Fruit fly (Drosophila melanogaster) whole organism, embryonic: ENCODE measurements around the gene Caper.

Experiments used
- Asciz ChIP-seq: fragments of 200-800 bp; sonication (Bioruptor generic); optimal IDR thresholded peaks from 2 replicates; lab custom pipeline; 2017; ENCODE audit warnings: missing biosample characterization, mild to moderate bottlenecking, missing genetic modification characterization, missing genetic modification reagents
- CG1024 ChIP-seq: fragments of 200-800 bp; sonication (Bioruptor generic); IDR thresholded peaks from 2 replicates; pipeline ENCODE4 v1.3.6; 2022; ENCODE audit warnings: missing biosample characterization, missing genetic modification characterization
- CG11504 ChIP-seq: fragments of 200-800 bp; sonication (Bioruptor generic); optimal IDR thresholded peaks from 3 replicates; lab custom pipeline; 2019; ENCODE audit warnings: missing biosample characterization, mild to moderate bottlenecking, missing genetic modification characterization, moderate library complexity
- CG11723 ChIP-seq: fragments of 200-800 bp; sonication (Bioruptor generic); optimal IDR thresholded peaks from 2 replicates; lab custom pipeline; 2017; ENCODE audit warnings: missing biosample characterization, mild to moderate bottlenecking, missing genetic modification characterization
- CG14860 ChIP-seq: fragments of 200-800 bp; sonication (Bioruptor generic); IDR thresholded peaks from 3 replicates; pipeline ENCODE4 v1.3.6; 2022; ENCODE audit warnings: missing biosample characterization, missing genetic modification characterization; ENCODE audit not compliant: partially characterized antibody
- CG1792 ChIP-seq: fragments of 200-800 bp; sonication (Bioruptor generic); optimal IDR thresholded peaks from 2 replicates; lab custom pipeline; 2016; ENCODE audit warnings: missing biosample characterization, missing genetic modification characterization
- CG2875 ChIP-seq: fragments of 200-800 bp; sonication (Bioruptor generic); optimal IDR thresholded peaks from 2 replicates; lab custom pipeline; 2017; ENCODE audit warnings: missing biosample characterization, mild to moderate bottlenecking, missing genetic modification characterization, missing genetic modification reagents
- CG30020 ChIP-seq: fragments of 200-800 bp; optimal IDR thresholded peaks from 2 replicates; lab custom pipeline; 2019; ENCODE audit warnings: missing biosample characterization, mild to moderate bottlenecking, missing genetic modification characterization, moderate library complexity
- CG3065 ChIP-seq: fragments of 200-800 bp; sonication (Bioruptor generic); optimal IDR thresholded peaks from 2 replicates; lab custom pipeline; 2016; ENCODE audit warnings: missing biosample characterization, missing genetic modification characterization
- CG6791 ChIP-seq: fragments of 200-800 bp; sonication (Bioruptor generic); IDR thresholded peaks from 3 replicates; pipeline ENCODE4 v1.3.6; 2022; ENCODE audit warnings: missing biosample characterization, missing genetic modification characterization; ENCODE audit not compliant: partially characterized antibody
- CG7556 ChIP-seq: fragments of 200-800 bp; sonication (Bioruptor generic); optimal IDR thresholded peaks from 2 replicates; lab custom pipeline; 2017; ENCODE audit warnings: missing biosample characterization, mild to moderate bottlenecking, missing genetic modification characterization
- CG7963 ChIP-seq: fragments of 200-800 bp; sonication (Bioruptor generic); IDR thresholded peaks from 3 replicates; pipeline ENCODE4 v1.3.6; 2022; ENCODE audit warnings: missing biosample characterization, missing genetic modification characterization; ENCODE audit not compliant: partially characterized antibody
- Dbx ChIP-seq: fragments of 200-800 bp; sonication (Bioruptor generic); IDR thresholded peaks from 3 replicates; pipeline ENCODE4 v1.3.6; 2022; ENCODE audit warnings: missing biosample characterization, missing genetic modification characterization
- Doc3 ChIP-seq: fragments of 200-800 bp; sonication (Bioruptor generic); IDR thresholded peaks from 3 replicates; pipeline ENCODE4 v1.3.6; 2022; ENCODE audit warnings: missing biosample characterization, missing genetic modification characterization; ENCODE audit not compliant: partially characterized antibody
- Dref ChIP-seq: fragments of 200-800 bp; sonication (Bioruptor generic); IDR thresholded peaks from 2 replicates; pipeline ENCODE4 v1.3.6; 2022; ENCODE audit warnings: missing biosample characterization, missing genetic modification characterization
- ERR ChIP-seq: fragments of 200-800 bp; sonication (Bioruptor generic); optimal IDR thresholded peaks from 2 replicates; lab custom pipeline; 2016; ENCODE audit warnings: missing biosample characterization, missing genetic modification characterization
- Ets65A ChIP-seq: fragments of 200-800 bp; sonication (Bioruptor generic); peaks from one replicate; lab custom pipeline; 2016; ENCODE audit warnings: missing biosample characterization, missing genetic modification characterization
- Fer3 ChIP-seq: fragments of 200-800 bp; sonication (Bioruptor generic); optimal IDR thresholded peaks from 2 replicates; lab custom pipeline; 2018; ENCODE audit warnings: missing biosample characterization, mild to moderate bottlenecking, missing genetic modification characterization, moderate library complexity
- Gug ChIP-seq: fragments of 200-800 bp; sonication (Bioruptor generic); IDR thresholded peaks from 4 replicates; pipeline ENCODE4 v1.3.6; 2022; ENCODE audit warnings: missing biosample characterization, missing genetic modification characterization
- HmgZ ChIP-seq: fragments of 200-800 bp; sonication (Bioruptor generic); optimal IDR thresholded peaks from 2 replicates; lab custom pipeline; 2018; ENCODE audit warnings: missing biosample characterization, mild to moderate bottlenecking, missing genetic modification characterization
- Med ChIP-seq: fragments of 200-800 bp; sonication (Bioruptor generic); peaks from one replicate; lab custom pipeline; 2016; ENCODE audit warnings: missing biosample characterization, missing genetic modification characterization, mild to moderate bottlenecking, inconsistent platforms, moderate library complexity
- Nf-YB ChIP-seq: fragments of 200-800 bp; sonication (Bioruptor generic); optimal IDR thresholded peaks from 3 replicates; lab custom pipeline; 2019; ENCODE audit warnings: missing biosample characterization, mild to moderate bottlenecking, missing genetic modification characterization, moderate library complexity
- Nf-YC ChIP-seq: fragments of 200-800 bp; optimal IDR thresholded peaks from 3 replicates; lab custom pipeline; 2019; ENCODE audit warnings: missing biosample characterization, mild to moderate bottlenecking, missing genetic modification characterization, moderate library complexity
- Poxn ChIP-seq: fragments of 200-800 bp; sonication (Bioruptor generic); IDR thresholded peaks from 2 replicates; pipeline ENCODE4 v1.3.6; 2022; ENCODE audit warnings: missing biosample characterization, missing genetic modification characterization
- Sin3A ChIP-seq: fragments of >200 bp; optimal IDR thresholded peaks from 2 replicates; lab custom pipeline; 2018
- YL-1 ChIP-seq: fragments of 200-800 bp; sonication (Bioruptor generic); optimal IDR thresholded peaks from 3 replicates; lab custom pipeline; 2017; ENCODE audit warnings: missing biosample characterization, mild to moderate bottlenecking, missing genetic modification characterization
- chinmo ChIP-seq: fragments of 200-800 bp; sonication (Bioruptor generic); IDR thresholded peaks from 4 replicates; pipeline ENCODE4 v1.3.6; 2022; ENCODE audit warnings: missing biosample characterization, missing genetic modification characterization; ENCODE audit not compliant: partially characterized antibody
- chm ChIP-seq: fragments of 200-800 bp; sonication (Bioruptor generic); IDR thresholded peaks from 2 replicates; pipeline ENCODE4 v1.3.6; 2022; ENCODE audit warnings: missing biosample characterization, missing genetic modification characterization
- da ChIP-seq: fragments of 200-800 bp; sonication (Bioruptor generic); optimal IDR thresholded peaks from 2 replicates; lab custom pipeline; 2016; ENCODE audit warnings: missing biosample characterization, missing genetic modification characterization
- emc ChIP-seq: fragments of 200-800 bp; sonication (Bioruptor generic); optimal IDR thresholded peaks from 2 replicates; lab custom pipeline; 2016; ENCODE audit warnings: missing biosample characterization, missing genetic modification characterization
- grau ChIP-seq: fragments of 200-800 bp; optimal IDR thresholded peaks from 3 replicates; lab custom pipeline; 2019; ENCODE audit warnings: missing biosample characterization, mild to moderate bottlenecking, missing genetic modification characterization, moderate library complexity
- hb ChIP-seq: fragments of 200-800 bp; sonication (Bioruptor generic); IDR thresholded peaks from 3 replicates; pipeline ENCODE4 v1.3.6; 2022; ENCODE audit warnings: missing biosample characterization, missing genetic modification characterization; ENCODE audit not compliant: partially characterized antibody
- hbn ChIP-seq: fragments of 200-800 bp; sonication (Bioruptor generic); IDR thresholded peaks from 2 replicates; pipeline ENCODE4 v1.3.6; 2022; ENCODE audit warnings: missing biosample characterization, missing genetic modification characterization; ENCODE audit not compliant: partially characterized antibody
- insv ChIP-seq, 2 experiments: fragments of 200-800 bp; sonication (Bioruptor generic); optimal IDR thresholded peaks; 3 replicates each; lab custom pipeline; 2016 to 2018; ENCODE audit warnings: missing biosample characterization in 2 of 2, missing genetic modification characterization in 2 of 2
- inv ChIP-seq: fragments of 200-800 bp; sonication (Bioruptor generic); IDR thresholded peaks from 2 replicates; pipeline ENCODE4 v1.3.6; 2022; ENCODE audit warnings: missing biosample characterization, missing genetic modification characterization; ENCODE audit not compliant: partially characterized antibody
- jigr1 ChIP-seq: fragments of 200-800 bp; sonication (Bioruptor generic); IDR thresholded peaks from 3 replicates; pipeline ENCODE4 v1.3.6; 2022; ENCODE audit warnings: missing biosample characterization, missing genetic modification characterization
- kay ChIP-seq: fragments of 200-800 bp; sonication (Bioruptor generic); optimal IDR thresholded peaks from 2 replicates; lab custom pipeline; 2016; ENCODE audit warnings: missing biosample characterization, missing genetic modification characterization
- knrl ChIP-seq: fragments of 200-800 bp; sonication (Bioruptor generic); IDR thresholded peaks from 3 replicates; pipeline ENCODE4 v1.3.6; 2022; ENCODE audit warnings: missing biosample characterization, missing genetic modification characterization; ENCODE audit not compliant: partially characterized antibody
- odd ChIP-seq: fragments of 200-800 bp; sonication (Bioruptor generic); optimal IDR thresholded peaks from 2 replicates; lab custom pipeline; 2017; ENCODE audit warnings: missing biosample characterization, mild to moderate bottlenecking, missing genetic modification characterization
- p53 ChIP-seq: fragments of 200-800 bp; sonication (Bioruptor generic); optimal IDR thresholded peaks from 2 replicates; lab custom pipeline; 2016; ENCODE audit warnings: missing biosample characterization, missing genetic modification characterization
- pho ChIP-seq: fragments of 200-800 bp; sonication (Bioruptor generic); optimal IDR thresholded peaks from 2 replicates; lab custom pipeline; 2016; ENCODE audit warnings: missing biosample characterization, missing genetic modification characterization
- phol ChIP-seq: fragments of 200-800 bp; sonication (Bioruptor generic); optimal IDR thresholded peaks from 3 replicates; lab custom pipeline; 2018; ENCODE audit warnings: missing biosample characterization, mild to moderate bottlenecking, missing genetic modification characterization, moderate library complexity
- pum ChIP-seq: fragments of 200-800 bp; sonication (Bioruptor generic); optimal IDR thresholded peaks from 2 replicates; lab custom pipeline; 2016; ENCODE audit warnings: missing biosample characterization, missing genetic modification characterization
- salm ChIP-seq: fragments of 200-800 bp; sonication (Bioruptor generic); optimal IDR thresholded peaks from 2 replicates; lab custom pipeline; 2018; ENCODE audit warnings: missing biosample characterization, mild to moderate bottlenecking, missing genetic modification characterization
- sens ChIP-seq: fragments of 200-800 bp; sonication (Bioruptor generic); peaks from one replicate; lab custom pipeline; 2016; ENCODE audit warnings: missing biosample characterization, missing genetic modification characterization
- sqz ChIP-seq: fragments of 200-800 bp; sonication (Bioruptor generic); optimal IDR thresholded peaks from 3 replicates; lab custom pipeline; 2018; ENCODE audit warnings: missing biosample characterization, mild to moderate bottlenecking, missing genetic modification characterization
- stwl ChIP-seq: fragments of 200-800 bp; sonication (Bioruptor generic); optimal IDR thresholded peaks from 3 replicates; lab custom pipeline; 2018; ENCODE audit warnings: missing biosample characterization, mild to moderate bottlenecking, missing genetic modification characterization, moderate library complexity
- twi ChIP-seq: fragments of 200-800 bp; optimal IDR thresholded peaks from 2 replicates; lab custom pipeline; 2019; ENCODE audit warnings: missing biosample characterization, mild to moderate bottlenecking, missing genetic modification characterization, moderate library complexity
- vnd ChIP-seq: fragments of 200-800 bp; sonication (Bioruptor generic); IDR thresholded peaks from 3 replicates; pipeline ENCODE4 v1.3.6; 2022; ENCODE audit warnings: missing biosample characterization, missing genetic modification characterization; ENCODE audit not compliant: partially characterized antibody
- zfh1 ChIP-seq: fragments of 200-800 bp; sonication (Bioruptor generic); IDR thresholded peaks from 3 replicates; pipeline ENCODE4 v1.3.6; 2022; ENCODE audit warnings: missing biosample characterization, missing genetic modification characterization

The Caper gene

dm6 chr2L:7037773-7038327 lies 5.3 kb downstream of the Caper start, which contains the start of gene milt (continued):
- TF ChIP-seq Dbx (GFP tag; lab: Robert Waterston, UW), result 0 out of 3 replicates have a peak, but pooled peaks have one; percentile 27
- peak; percentile 68; the same call in 2 of the 3 replicates for TF ChIP-seq Doc3 (GFP tag; lab: Robert Waterston, UW)
- peak; percentile 52 for TF ChIP-seq ERR (GFP tag; lab: Kevin White, UChicago)
- TF ChIP-seq pum (GFP tag; lab: Kevin White, UChicago), result no peak
- TF ChIP-seq kay, result no peak
- TF ChIP-seq phol, result peak; percentile 53
- TF ChIP-seq p53 (GFP tag; lab: Kevin White, UChicago), result no peak
- TF ChIP-seq HmgZ (tag; lab: Kevin White, UChicago), result peak; percentile 60
- TF ChIP-seq knrl, result peak; percentile 81
- peak; percentile 82 for TF ChIP-seq stwl (tag; lab: Kevin White, UChicago)
- TF ChIP-seq CG30020 (tag; lab: Kevin White, UChicago), result peak; percentile 36
- no peak for TF ChIP-seq Poxn (GFP tag; lab: Robert Waterston, UW)
- TF ChIP-seq YL-1 (GFP tag; lab: Kevin White, UChicago), result peak; percentile 88
- TF ChIP-seq Sin3A (lab: Kevin White, UChicago), result peak; percentile 58
- peak; percentile 72 for TF ChIP-seq Med (GFP tag; lab: Kevin White, UChicago)
- TF ChIP-seq vnd, result peak; percentile 86
- TF ChIP-seq Asciz (GFP tag; lab: Kevin White, UChicago), result no peak
- TF ChIP-seq CG6791 (GFP tag; lab: Robert Waterston, UW), result peak; percentile 91
- TF ChIP-seq Nf-YB (GFP tag; lab: Kevin White, UChicago), result peak; percentile 93
- TF ChIP-seq Gug (GFP tag; lab: Robert Waterston, UW), result no peak
- TF ChIP-seq hbn (GFP tag; lab: Robert Waterston, UW), result peak; percentile 77
- peak; percentile 85 for TF ChIP-seq Ets65A (GFP tag; lab: Kevin White, UChicago)
- peak; percentile 3 for TF ChIP-seq grau (tag; lab: Kevin White, UChicago)
- TF ChIP-seq da, result no peak
- TF ChIP-seq inv (GFP tag; lab: Robert Waterston, UW), result peak; percentile 70
- TF ChIP-seq jigr1 (GFP tag; lab: Robert Waterston, UW), result no peak
- TF ChIP-seq Nf-YC, result peak; percentile 98
- TF ChIP-seq chm (GFP tag; lab: Robert Waterston, UW), result peak; percentile 57
- TF ChIP-seq CG1024 (GFP tag; lab: Robert Waterston, UW), result no peak; the same call in 1 of the 2 replicates
- TF ChIP-seq odd (GFP tag; lab: Kevin White, UChicago), result no peak
- peak; percentile 35; the same call in 1 of the 3 replicates for TF ChIP-seq zfh1 (GFP tag; lab: Robert Waterston, UW)
- TF ChIP-seq chinmo (GFP tag; lab: Robert Waterston, UW), result peak; percentile 78
- TF ChIP-seq twi (tag; lab: Kevin White, UChicago), result peak; percentile 40
- no peak for TF ChIP-seq salm
- peak; percentile 22 for TF ChIP-seq CG1792 (GFP tag; lab: Kevin White, UChicago)
- TF ChIP-seq CG2875, result no peak
- no peak for TF ChIP-seq CG11723 (GFP tag; lab: Kevin White, UChicago)
- peak; percentile 9 for TF ChIP-seq emc (GFP tag; lab: Kevin White, UChicago)
- no peak for TF ChIP-seq CG11504 (tag; lab: Kevin White, UChicago)
- TF ChIP-seq Dref (GFP tag; lab: Robert Waterston, UW), result peak; percentile 96
- no peak for TF ChIP-seq CG7556 (GFP tag; lab: Kevin White, UChicago)
- TF ChIP-seq Fer3 (tag; lab: Kevin White, UChicago), result no peak
- TF ChIP-seq CG7963 (GFP tag; lab: Robert Waterston, UW), result peak; percentile 92
- peak; percentile 77 for TF ChIP-seq CG14860 (GFP tag; lab: Robert Waterston, UW)
- no peak for TF ChIP-seq pho (GFP tag; lab: Kevin White, UChicago)
- TF ChIP-seq CG3065, result no peak
- no peak for TF ChIP-seq insv (GFP tag; optimal IDR thresholded peaks at IDR 0.05; lab: Kevin White, UChicago)
- peak; percentile 92 for TF ChIP-seq hb (GFP tag; lab: Robert Waterston, UW)
- peak; percentile 70 for TF ChIP-seq sens (GFP tag; lab: Kevin White, UChicago)
- TF ChIP-seq sqz, result peak; percentile 93
